Worm (Caenorhabditis elegans): ENCODE results near the gene twk-5.

The twk-5 gene

DNA sequence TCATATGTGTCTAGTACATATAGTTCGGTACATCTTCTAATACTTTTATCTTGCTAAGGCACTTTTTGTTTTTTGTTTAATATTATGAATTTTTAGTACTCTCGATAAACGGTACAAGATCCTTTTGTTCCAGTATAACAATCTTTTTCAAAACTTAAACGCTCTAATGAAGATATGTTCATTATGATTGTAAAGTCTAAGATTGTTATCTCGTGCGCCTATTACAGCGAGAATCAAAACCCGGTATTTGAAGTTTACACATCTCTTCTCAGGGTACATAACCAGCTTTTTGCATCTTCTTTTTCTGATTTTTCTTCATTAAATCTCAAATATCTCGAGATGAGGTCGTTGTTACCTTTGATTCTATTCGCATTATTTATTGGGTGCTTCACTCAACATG is 2.9 kb upstream of the twk-5 start, which contains the start of gene B0334.13:
TSS of gene B0334.13 (plus strand) at position 301 of the 400 bp plus-strand sequence.
- no peak for TF ChIP-seq unc-62 (GFP tag; optimal IDR thresholded peaks at IDR 0.05)

DNA sequence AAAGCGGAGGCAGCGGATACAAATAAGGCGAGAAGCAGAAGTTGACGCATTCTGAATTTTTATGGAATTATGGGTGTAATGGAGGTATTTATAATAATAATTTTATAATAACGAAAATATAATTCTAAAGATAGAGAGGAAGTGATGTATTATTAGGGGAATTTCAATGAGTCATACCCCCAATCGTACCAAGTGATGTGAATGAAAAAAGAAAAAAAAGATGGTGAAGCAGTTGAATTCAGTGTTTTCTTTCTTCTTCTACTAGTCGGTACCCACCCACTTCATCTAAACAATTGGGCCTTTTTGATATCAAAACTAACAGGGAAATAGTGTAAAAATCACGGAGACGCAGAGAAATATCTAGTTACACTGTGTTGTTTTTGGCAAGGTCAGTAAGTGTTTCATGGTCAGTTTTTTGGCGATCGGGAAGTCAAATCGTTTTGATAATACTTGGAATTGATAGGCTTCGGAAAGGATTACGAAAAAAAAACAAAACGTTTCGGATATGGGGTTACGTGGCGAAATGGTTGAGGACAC is 1.7 kb upstream of the twk-5 start, which contains the start of gene ttr-18:
TSS of gene ttr-18 (minus strand) at position 51 of the 537 bp plus-strand sequence.
- TF ChIP-seq unc-62 (GFP tag; optimal IDR thresholded peaks at IDR 0.05), result no peak

DNA sequence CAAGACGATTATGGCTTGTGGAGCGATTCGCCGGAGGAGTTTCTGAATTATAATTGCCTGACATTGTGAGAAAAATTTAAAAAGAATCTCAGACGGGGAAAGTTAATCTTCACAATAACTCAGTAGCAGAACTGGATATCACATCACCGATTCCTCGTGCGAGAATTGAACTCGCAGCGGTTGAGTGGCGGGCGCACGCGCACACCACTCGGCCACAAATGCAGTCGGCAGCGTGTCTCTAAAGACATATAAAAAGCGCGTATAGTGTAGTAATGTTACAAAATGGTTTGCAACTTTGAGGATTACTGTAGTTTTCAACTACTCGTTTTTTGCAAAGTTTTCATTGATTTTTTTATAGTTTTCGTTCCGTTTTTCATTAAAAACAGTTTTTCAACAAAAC is 500 bp downstream of the twk-5 start:
- no peak for TF ChIP-seq unc-62 (GFP tag; optimal IDR thresholded peaks at IDR 0.05)

DNA sequence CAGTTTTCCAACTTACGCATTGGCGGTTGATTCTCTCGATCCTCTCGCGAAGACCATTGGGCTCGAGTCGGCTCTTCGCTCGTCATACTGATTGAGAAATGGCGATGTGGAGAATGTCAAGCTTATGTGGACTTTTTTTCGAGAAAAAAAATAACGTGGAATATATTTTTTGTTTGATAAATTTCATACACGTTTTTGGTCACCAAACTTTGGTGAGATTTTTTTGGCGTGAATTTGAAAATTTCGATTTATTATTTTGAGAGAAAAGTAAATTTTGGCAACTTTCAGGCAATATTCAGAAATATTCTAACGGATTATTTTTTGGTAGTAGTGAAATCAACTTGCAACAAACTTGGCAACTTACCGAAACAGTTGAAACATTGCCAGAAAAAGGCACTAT is 6.0 kb downstream of the twk-5 start, which contains the start of gene W02B12.12:
TSS of gene W02B12.12 (minus strand) at position 101 of the 400 bp plus-strand sequence.
- no peak for TF ChIP-seq unc-62 (GFP tag; optimal IDR thresholded peaks at IDR 0.05)

DNA sequence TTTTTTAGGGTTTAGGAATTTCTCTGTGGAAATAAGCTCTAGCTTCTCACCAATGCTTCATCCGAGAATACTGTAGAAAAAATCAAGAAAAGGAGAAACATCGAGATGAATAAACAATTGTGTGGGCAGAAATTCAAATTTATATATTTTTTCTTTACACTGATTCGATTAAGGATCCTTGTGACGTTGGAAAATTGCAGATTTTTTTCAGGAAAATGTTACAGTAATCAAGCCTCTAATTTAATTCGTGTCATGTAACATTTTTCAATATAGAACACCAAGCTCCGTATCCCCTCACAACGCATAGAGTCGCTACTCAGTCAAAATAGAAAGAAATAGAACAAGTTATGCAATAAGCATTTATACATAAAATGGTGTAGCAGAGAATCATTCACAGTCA is 8.7 kb downstream of the twk-5 start, which contains the start of gene W02B12.16:
TSS of gene W02B12.16 (minus strand) at position 101 of the 400 bp plus-strand sequence.
- no peak for TF ChIP-seq unc-62 (GFP tag; optimal IDR thresholded peaks at IDR 0.05)

DNA sequence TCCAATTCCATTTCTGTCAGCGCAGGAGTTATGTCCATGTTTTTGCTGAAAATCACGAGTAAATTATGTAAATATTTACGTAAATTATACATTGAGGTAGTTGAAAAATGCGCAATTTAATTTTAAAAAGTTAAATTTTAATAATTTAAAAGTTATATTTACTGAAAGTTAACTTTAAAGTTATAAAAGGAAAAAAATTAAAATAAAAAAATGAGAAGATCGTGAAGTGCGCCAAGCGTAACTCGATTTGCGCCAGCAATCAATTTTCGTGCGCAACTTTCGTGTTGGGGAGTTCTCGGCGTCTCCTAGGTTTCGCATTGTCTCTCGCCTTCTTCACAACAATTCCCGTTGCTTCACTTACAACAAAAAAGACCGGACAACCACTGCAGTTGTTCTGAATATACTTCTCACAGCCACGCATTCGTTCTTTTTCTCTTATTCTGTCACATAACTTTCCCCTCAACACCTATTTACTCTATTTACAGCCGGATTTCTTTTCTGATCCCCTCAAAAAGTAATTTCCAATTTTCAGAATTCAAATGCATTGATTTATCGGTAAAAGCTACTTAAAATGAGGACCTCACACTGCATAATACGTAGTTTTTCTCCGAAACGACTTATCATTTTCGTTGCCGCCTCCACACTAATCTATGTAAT is 11.4 kb downstream of the twk-5 start, which contains the start of the genes metl-1 and W02B12.11:
TSS of gene metl-1 (minus strand) at position 51 of the 657 bp plus-strand sequence.
TSS of gene W02B12.11 (plus strand) at position 337 of the 657 bp plus-strand sequence.
- TF ChIP-seq unc-62 (GFP tag; optimal IDR thresholded peaks at IDR 0.05), result no peak

DNA sequence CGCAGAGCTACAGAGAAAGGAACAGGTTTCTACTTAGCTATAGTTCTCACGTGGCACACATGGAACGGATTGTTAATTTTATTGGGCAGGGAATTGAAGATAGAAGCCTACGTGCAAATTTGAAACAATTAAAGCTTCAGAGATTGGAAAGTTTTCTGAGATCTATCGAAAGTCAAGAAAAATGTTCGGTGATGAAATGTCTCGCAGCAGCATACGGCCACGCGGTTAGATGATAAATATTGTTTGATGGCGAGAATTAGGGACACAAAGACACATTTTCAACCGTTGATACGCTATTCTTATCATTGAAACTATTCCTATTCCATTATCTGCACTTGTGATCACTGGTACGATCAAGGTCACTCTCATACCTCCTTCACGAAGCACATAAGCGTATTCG is 12.6 kb downstream of the twk-5 start:
- TF ChIP-seq unc-62 (GFP tag; optimal IDR thresholded peaks at IDR 0.05), result no peak

DNA sequence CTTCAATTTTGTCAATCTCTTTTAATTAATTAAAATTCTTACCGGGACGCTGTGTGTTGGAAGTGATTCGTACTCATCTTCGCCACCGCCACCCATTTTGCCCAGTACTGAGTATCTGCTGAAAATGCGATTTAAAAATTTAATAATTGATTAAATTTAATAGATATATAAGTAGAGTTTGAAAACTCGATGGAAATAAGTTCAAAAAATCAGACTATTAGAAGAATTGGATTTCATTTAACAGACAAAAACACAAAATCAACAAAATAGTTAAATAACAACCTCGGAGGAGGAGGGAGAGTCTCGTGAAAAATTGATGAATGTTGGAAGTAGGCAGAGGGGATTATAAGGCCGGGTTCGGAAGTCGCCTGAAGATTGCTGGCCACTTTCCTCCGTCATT is 13.2 kb downstream of the twk-5 start, which contains the start of gene mfn-1:
TSS of gene mfn-1 (minus strand) at position 101 of the 400 bp plus-strand sequence.
- no peak for TF ChIP-seq unc-62 (GFP tag; optimal IDR thresholded peaks at IDR 0.05)

DNA sequence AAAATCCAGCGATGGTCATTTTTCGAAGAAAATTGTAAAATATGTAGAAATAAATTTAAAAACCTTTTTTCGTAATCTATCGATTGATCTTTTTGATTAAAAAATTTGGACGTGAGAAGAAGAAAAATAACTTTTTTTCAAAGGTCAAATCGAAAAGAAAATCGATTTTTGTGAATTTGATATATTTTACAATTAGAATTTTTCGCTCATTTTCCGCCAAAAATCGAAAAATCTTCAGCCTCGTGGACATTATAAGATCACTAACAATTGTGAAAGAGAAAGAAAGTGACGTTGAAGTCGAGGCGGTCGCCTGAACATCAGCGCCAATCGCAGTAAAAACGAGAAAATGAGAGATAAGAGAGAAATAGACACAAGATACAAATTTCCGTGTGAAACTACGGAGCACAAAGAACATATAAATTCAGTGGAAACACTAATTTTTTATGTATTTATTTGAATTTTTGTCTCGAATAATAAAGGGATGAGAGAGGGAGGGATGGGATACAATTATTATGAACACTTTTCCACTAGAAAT is 15.5 kb downstream of the twk-5 start, which contains the start of gene cisd-1:
TSS of gene cisd-1 (minus strand) at position 51 of the 535 bp plus-strand sequence.
- no peak for TF ChIP-seq unc-62 (GFP tag; optimal IDR thresholded peaks at IDR 0.05)

DNA sequence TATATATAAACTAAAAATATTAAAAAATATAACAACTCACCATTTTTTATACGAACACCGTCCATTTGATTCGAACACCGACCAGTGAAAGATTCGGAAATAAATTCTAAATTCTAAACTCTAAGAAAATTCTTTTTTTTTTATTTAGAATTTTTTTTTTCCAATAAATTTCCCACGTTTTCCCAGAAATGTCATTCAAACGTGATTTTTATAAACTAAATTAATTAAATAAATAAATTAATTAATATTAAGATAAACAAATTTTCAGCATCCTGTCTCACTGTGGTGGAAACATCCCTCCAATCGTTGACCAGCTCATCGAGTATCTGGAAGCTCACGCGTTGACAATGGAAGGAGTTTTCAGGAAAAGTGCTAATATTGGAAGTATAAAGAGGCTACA is 17.6 kb downstream of the twk-5 start, which contains the start of gene klp-17:
TSS of gene klp-17 (minus strand) at position 101 of the 400 bp plus-strand sequence.
- TF ChIP-seq unc-62 (GFP tag; optimal IDR thresholded peaks at IDR 0.05), result no peak

DNA sequence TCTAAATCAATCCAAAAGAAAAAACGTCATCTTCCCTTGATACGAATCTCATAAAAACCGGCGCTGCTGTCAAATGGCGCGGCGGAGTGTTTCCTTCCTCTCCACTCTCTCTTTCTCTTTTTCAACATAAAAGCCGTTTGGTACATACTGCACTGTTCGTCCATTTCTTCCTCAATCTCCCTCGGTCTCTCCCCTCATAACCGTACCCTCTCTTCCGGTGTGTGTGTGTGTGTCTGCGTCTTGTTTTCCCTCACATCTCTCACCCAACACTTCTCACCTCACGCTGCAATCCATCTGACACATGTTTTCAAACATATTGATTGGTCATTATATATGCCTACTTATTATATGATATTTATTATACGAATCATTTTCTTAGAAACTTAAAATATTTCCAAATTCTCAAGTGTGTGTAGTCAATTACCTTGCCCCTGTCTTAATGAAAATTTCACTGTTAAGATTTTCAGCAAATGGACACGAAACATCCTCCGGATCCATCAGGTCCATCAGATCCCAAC is 20.6 kb downstream of the twk-5 start, which contains the start of the genes aars-1 and rga-1:
TSS of gene aars-1 (minus strand) at position 71 of the 518 bp plus-strand sequence.
TSS of gene rga-1 (plus strand) at position 468 of the 518 bp plus-strand sequence.
- TF ChIP-seq unc-62 (GFP tag; optimal IDR thresholded peaks at IDR 0.05), result no peak

DNA sequence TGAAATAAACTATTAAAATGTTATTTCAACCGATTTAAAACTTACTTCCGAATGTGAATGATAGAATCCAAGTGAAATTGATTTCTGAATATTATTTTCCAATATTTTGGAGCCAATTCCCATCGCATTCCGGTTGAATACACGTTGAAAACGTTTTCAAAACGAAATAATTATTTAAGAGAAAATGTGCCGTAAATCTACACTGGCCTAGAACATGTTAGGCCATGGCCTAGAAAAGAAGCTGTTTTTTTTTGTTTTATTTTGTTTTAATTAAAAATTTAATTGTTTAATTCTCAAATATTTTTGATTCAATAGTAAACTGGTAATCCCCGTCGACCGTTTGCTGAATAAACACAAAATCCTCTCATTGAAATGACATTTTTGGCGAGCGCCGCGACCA is 21.2 kb downstream of the twk-5 start:
- TF ChIP-seq unc-62 (GFP tag; optimal IDR thresholded peaks at IDR 0.05), result no peak

DNA sequence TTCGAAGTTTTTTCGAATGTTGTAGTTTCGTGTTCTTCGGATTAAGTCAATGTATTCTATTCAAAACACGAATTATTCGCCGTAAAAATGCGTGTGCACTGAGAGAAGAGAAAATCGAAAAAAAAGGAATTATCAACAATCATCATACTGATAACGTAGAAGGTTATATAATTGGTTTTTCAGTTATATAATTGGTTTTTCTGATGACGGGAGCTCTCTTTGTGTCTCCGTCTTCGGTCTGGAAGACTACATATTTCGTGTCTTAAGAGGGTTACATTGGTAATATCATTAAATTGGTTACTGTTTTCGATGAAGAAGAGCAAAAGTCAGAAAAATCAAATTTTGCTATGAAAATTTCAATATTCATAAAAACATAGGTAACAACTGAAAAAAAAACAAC is 25.2 kb downstream of the twk-5 start:
- no peak for TF ChIP-seq unc-62 (GFP tag; optimal IDR thresholded peaks at IDR 0.05)

DNA sequence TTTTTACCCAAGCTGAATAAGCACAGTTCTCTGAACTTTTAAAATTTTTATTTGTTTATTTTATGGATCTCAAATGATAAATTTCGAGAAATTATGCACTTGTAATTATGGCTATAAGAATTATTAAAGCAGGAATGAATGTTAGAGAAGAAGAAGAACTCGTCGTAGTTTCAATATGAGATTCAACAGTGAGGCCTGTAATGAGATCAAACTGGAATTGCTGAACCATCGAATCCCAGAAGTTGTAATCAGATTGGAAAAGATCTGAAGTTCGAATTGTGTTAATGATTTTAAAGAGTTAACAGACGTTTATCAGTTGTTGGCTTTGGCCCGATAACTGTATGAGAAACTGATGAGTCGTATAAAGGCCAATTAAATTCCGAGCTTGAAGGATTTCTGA is 29.4 kb downstream of the twk-5 start:
- TF ChIP-seq unc-62 (GFP tag; optimal IDR thresholded peaks at IDR 0.05), result no peak

DNA sequence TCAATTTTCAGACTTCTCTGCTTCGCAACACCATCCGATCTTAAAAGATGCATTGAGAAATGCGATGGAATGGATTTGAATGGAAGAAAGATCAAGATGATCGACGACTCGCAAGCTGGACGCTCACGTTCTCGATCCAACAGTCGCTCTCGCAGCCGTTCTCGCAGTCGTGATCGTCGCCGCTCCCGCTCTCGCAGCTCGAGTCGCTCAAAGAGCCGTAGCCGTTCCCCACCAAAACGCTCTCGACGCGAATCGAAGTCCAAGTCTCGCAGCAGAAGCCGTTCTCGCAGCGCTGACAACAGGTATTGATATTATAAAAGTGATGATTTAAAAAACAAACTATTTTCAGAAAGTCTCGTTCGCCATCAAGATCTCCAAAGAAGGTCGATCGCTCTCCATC is 30.0 kb downstream of the twk-5 start:
- no peak for TF ChIP-seq unc-62 (GFP tag; optimal IDR thresholded peaks at IDR 0.05)

DNA sequence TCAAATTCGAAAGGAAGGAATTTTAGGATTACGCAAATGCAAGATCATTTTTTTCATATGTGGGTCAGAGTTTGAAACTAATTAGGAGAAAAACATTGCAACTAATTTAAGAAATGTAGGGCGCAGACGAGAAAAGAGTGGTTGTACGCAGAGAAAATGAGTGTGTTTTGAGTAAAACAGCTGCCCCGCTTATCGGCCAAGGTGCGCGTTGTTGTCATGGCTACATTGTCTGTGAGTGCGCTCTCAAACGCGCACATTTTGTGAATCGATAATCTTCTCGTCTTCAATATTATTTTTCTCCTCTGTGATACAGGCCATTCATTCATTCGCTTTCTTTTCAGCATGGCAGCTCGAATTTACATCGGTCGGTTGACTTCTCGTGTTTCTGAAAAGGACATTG is 31.5 kb downstream of the twk-5 start:
- TF ChIP-seq unc-62 (GFP tag; optimal IDR thresholded peaks at IDR 0.05), result no peak

Measured in whole organism, dauer.